Fruit fly (Drosophila melanogaster): Measurements from ENCODE around the gene CG14823.
A peak's percentile ranks its signal among the peaks of the same experiment; 100 is the strongest.

Gene CG14823

DNA sequence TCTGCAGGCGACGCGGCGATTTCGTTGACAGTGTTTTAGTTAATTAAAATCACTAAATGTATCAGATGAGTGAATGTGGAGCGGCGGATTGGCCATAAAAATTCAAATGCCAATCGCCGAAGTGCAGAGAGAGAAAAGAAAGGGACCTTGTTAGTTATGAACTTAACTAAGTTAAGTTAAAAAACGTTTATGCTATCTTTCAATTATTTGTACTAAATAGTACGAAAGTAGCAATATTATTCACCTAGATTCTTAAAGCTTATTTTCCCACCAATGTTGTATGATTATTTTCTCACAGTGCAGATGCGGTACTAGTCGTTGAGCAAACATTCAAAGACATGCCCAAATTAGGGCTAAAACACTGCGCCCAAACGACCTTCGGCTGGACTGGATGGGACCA is 24.6 kb downstream of the CG14823 start (continued):
- TF ChIP-seq so (GFP tag; IDR thresholded peaks at IDR 0.05) (peak; percentile 67; the same call in 2 of the 3 replicates), br (optimal IDR thresholded peaks at IDR 0.05) (no peak), Tbp (GFP tag; optimal IDR thresholded peaks at IDR 0.05) (no peak), Jarid2 (GFP tag; optimal IDR thresholded peaks at IDR 0.05) (peak; percentile 21), run (tag; optimal IDR thresholded peaks at IDR 0.05) (peak; percentile 12), CG8944 (GFP tag; optimal IDR thresholded peaks at IDR 0.05) (peak; percentile 15), CG10462 (GFP tag; optimal IDR thresholded peaks at IDR 0.05) (no peak), ab (GFP tag; optimal IDR thresholded peaks at IDR 0.05) (no peak), CG8478 (optimal IDR thresholded peaks at IDR 0.05) (no peak), CG9727 (GFP tag; optimal IDR thresholded peaks at IDR 0.05) (peak; percentile 8), peb (GFP tag; IDR thresholded peaks at IDR 0.05) (0 out of 2 replicates have a peak, but pooled peaks have one; percentile 64), Fer2 (tag; optimal IDR thresholded peaks at IDR 0.05) (no peak), nau (GFP tag; optimal IDR thresholded peaks at IDR 0.05) (peak; percentile 63), CG15514 (GFP tag; optimal IDR thresholded peaks at IDR 0.05) (peak; percentile 30), Elba2 (GFP tag; optimal IDR thresholded peaks at IDR 0.05) (no peak), CG9437 (GFP tag; optimal IDR thresholded peaks at IDR 0.05) (peak; percentile 14), CG11093 (GFP tag; IDR thresholded peaks at IDR 0.05) (peak; percentile 49; the same call in 2 of the 3 replicates), CG16813 (GFP tag; IDR thresholded peaks at IDR 0.05; ENCODE audit: partially characterized antibody) (no peak), crp (GFP tag; optimal IDR thresholded peaks at IDR 0.05) (no peak), toy (GFP tag; IDR thresholded peaks at IDR 0.05) (no peak), CG17361 (GFP tag; IDR thresholded peaks at IDR 0.05) (peak; percentile 74), CG7839 (tag; optimal IDR thresholded peaks at IDR 0.05) (peak; percentile 69), Vsx1 (GFP tag; optimal IDR thresholded peaks at IDR 0.05) (peak; percentile 25), Opbp (GFP tag; IDR thresholded peaks at IDR 0.05; ENCODE audit: partially characterized antibody) (no peak), CG4282 (GFP tag; optimal IDR thresholded peaks at IDR 0.05) (no peak), Meics (GFP tag; optimal IDR thresholded peaks at IDR 0.05) (peak; percentile 69), H2.0 (GFP tag; IDR thresholded peaks at IDR 0.05) (peak; percentile 50), CG1602 (GFP tag; optimal IDR thresholded peaks at IDR 0.05) (peak; percentile 17), CG9817 (tag; optimal IDR thresholded peaks at IDR 0.05) (peak; percentile 22), zen (tag; optimal IDR thresholded peaks at IDR 0.05) (peak; percentile 25), Scr (GFP tag; IDR thresholded peaks at IDR 0.05; ENCODE audit: partially characterized antibody) (no peak), ems (GFP tag; optimal IDR thresholded peaks at IDR 0.05) (peak; percentile 62), Xbp1 (GFP tag; optimal IDR thresholded peaks at IDR 0.05) (peak; percentile 59), CG12744 (GFP tag; optimal IDR thresholded peaks at IDR 0.05) (no peak), Ada2b (GFP tag; IDR thresholded peaks at IDR 0.05) (peak; percentile 84), wor (GFP tag; IDR thresholded peaks at IDR 0.05) (0 out of 2 replicates have a peak, but pooled peaks have one; percentile 29), Fer3 (tag; optimal IDR thresholded peaks at IDR 0.05) (peak; percentile 65), tap (tag; optimal IDR thresholded peaks at IDR 0.05) (peak; percentile 83), CG17802 (tag; optimal IDR thresholded peaks at IDR 0.05) (peak; percentile 36), tin (GFP tag; optimal IDR thresholded peaks at IDR 0.05) (peak; percentile 56), CG10321 (GFP tag; IDR thresholded peaks at IDR 0.05) (no peak), wdn (GFP tag; IDR thresholded peaks at IDR 0.05) (no peak), HHEX (GFP tag; optimal IDR thresholded peaks at IDR 0.05) (peak; percentile 70), unc-4 (GFP tag; IDR thresholded peaks at IDR 0.05; ENCODE audit: partially characterized antibody) (no peak), CG13424 (tag; optimal IDR thresholded peaks at IDR 0.05) (peak; percentile 73), rib (GFP tag; IDR thresholded peaks at IDR 0.05) (no peak), Awh (GFP tag; IDR thresholded peaks at IDR 0.05) (peak; percentile 73; the same call in 1 of the 2 replicates), Dad (GFP tag; optimal IDR thresholded peaks at IDR 0.05) (peak; percentile 64), CG15601 (tag; optimal IDR thresholded peaks at IDR 0.05) (no peak), Myb (GFP tag; optimal IDR thresholded peaks at IDR 0.05) (peak; percentile 24), Sry-δ (GFP tag; optimal IDR thresholded peaks at IDR 0.05) (peak; percentile 19)

All from whole organism, embryonic.